Fruit fly (Drosophila melanogaster) whole organism, embryonic: Measurements from ENCODE around the gene CG4210.

Experiments used
- Ada2b ChIP-seq: fragments of 200-800 bp; sonication (Bioruptor generic); IDR thresholded peaks from 2 replicates; pipeline ENCODE4 v1.3.6; 2022; ENCODE audit warnings: missing biosample characterization, missing genetic modification characterization
- Antp ChIP-seq: fragments of 200-800 bp; sonication (Bioruptor generic); optimal IDR thresholded peaks from 3 replicates; lab custom pipeline; 2016; ENCODE audit warnings: missing biosample characterization, missing genetic modification characterization
- CG10543 ChIP-seq: fragments of 200-800 bp; sonication (Bioruptor generic); optimal IDR thresholded peaks from 3 replicates; lab custom pipeline; 2017; ENCODE audit warnings: missing biosample characterization, mild to moderate bottlenecking, missing genetic modification characterization, moderate library complexity
- CG11504 ChIP-seq: fragments of 200-800 bp; sonication (Bioruptor generic); optimal IDR thresholded peaks from 3 replicates; lab custom pipeline; 2019; ENCODE audit warnings: missing biosample characterization, mild to moderate bottlenecking, missing genetic modification characterization, moderate library complexity
- CG12071 ChIP-seq: fragments of 200-800 bp; sonication (Bioruptor generic); optimal IDR thresholded peaks from 3 replicates; lab custom pipeline; 2018; ENCODE audit warnings: missing biosample characterization, mild to moderate bottlenecking, missing genetic modification characterization
- CG12391 ChIP-seq: fragments of 200-800 bp; sonication (Bioruptor generic); optimal IDR thresholded peaks from 3 replicates; lab custom pipeline; 2018; ENCODE audit warnings: missing biosample characterization, mild to moderate bottlenecking, missing genetic modification characterization, moderate library complexity
- CG12659 ChIP-seq: fragments of 200-800 bp; sonication (Bioruptor generic); optimal IDR thresholded peaks from 3 replicates; lab custom pipeline; 2017; ENCODE audit warnings: mild to moderate bottlenecking, missing biosample characterization, missing genetic modification reagents, missing genetic modification characterization
- CG14441 ChIP-seq: fragments of 200-800 bp; sonication (Bioruptor generic); IDR thresholded peaks from 2 replicates; pipeline ENCODE4 v1.3.6; 2022; ENCODE audit warnings: missing biosample characterization, missing genetic modification characterization
- CG14860 ChIP-seq: fragments of 200-800 bp; sonication (Bioruptor generic); IDR thresholded peaks from 3 replicates; pipeline ENCODE4 v1.3.6; 2022; ENCODE audit warnings: missing biosample characterization, missing genetic modification characterization; ENCODE audit not compliant: partially characterized antibody
- CG15479 ChIP-seq: fragments of 200-800 bp; sonication (Bioruptor generic); optimal IDR thresholded peaks from 3 replicates; lab custom pipeline; 2019; ENCODE audit warnings: missing biosample characterization, mild to moderate bottlenecking, missing genetic modification characterization, moderate library complexity
- CG1647 ChIP-seq: fragments of 200-800 bp; sonication (Bioruptor generic); optimal IDR thresholded peaks from 3 replicates; lab custom pipeline; 2016; ENCODE audit warnings: missing biosample characterization, missing genetic modification characterization
- CG16815 ChIP-seq: fragments of 200-800 bp; sonication (Bioruptor generic); optimal IDR thresholded peaks from 3 replicates; lab custom pipeline; 2017; ENCODE audit warnings: missing biosample characterization, mild to moderate bottlenecking, missing genetic modification characterization
- CG17829 ChIP-seq: fragments of 200-800 bp; optimal IDR thresholded peaks from 2 replicates; lab custom pipeline; 2019; ENCODE audit warnings: missing biosample characterization, mild to moderate bottlenecking, missing genetic modification characterization, moderate library complexity
- CG18764 ChIP-seq: fragments of 200-800 bp; sonication (Bioruptor generic); optimal IDR thresholded peaks from 3 replicates; lab custom pipeline; 2016; ENCODE audit warnings: missing biosample characterization, missing genetic modification characterization
- CG30403 ChIP-seq: fragments of 200-800 bp; sonication (Bioruptor generic); optimal IDR thresholded peaks from 3 replicates; lab custom pipeline; 2016; ENCODE audit warnings: missing biosample characterization, missing genetic modification characterization
- CG33213 ChIP-seq: fragments of 200-800 bp; sonication (Bioruptor generic); optimal IDR thresholded peaks from 3 replicates; lab custom pipeline; 2016; ENCODE audit warnings: missing biosample characterization, missing genetic modification characterization
- CG34376 ChIP-seq: fragments of 200-800 bp; sonication (Bioruptor generic); optimal IDR thresholded peaks from 2 replicates; lab custom pipeline; 2018; ENCODE audit warnings: missing biosample characterization, mild to moderate bottlenecking, missing genetic modification characterization
- CG3995 ChIP-seq: fragments of 200-800 bp; sonication (Bioruptor generic); optimal IDR thresholded peaks from 3 replicates; lab custom pipeline; 2016; ENCODE audit warnings: missing biosample characterization, missing genetic modification characterization
- CG4404 ChIP-seq: fragments of 200-800 bp; sonication (Bioruptor generic); IDR thresholded peaks from 2 replicates; pipeline ENCODE4 v1.3.6; 2022; ENCODE audit warnings: missing biosample characterization, missing genetic modification characterization
- CG6765 ChIP-seq: fragments of 200-800 bp; sonication (Bioruptor generic); optimal IDR thresholded peaks from 3 replicates; lab custom pipeline; 2017; ENCODE audit warnings: missing biosample characterization, mild to moderate bottlenecking, missing genetic modification characterization
- CG7357 ChIP-seq: fragments of 200-800 bp; sonication (Bioruptor generic); IDR thresholded peaks from 3 replicates; pipeline ENCODE4 v1.3.6; 2022; ENCODE audit warnings: missing biosample characterization, missing genetic modification characterization
- Camta ChIP-seq: fragments of 200-800 bp; sonication (Bioruptor generic); optimal IDR thresholded peaks from 2 replicates; lab custom pipeline; 2016; ENCODE audit warnings: missing biosample characterization, missing genetic modification characterization
- D19A ChIP-seq: fragments of 200-800 bp; optimal IDR thresholded peaks from 3 replicates; lab custom pipeline; 2019; ENCODE audit warnings: missing biosample characterization, mild to moderate bottlenecking, missing genetic modification characterization, moderate library complexity
- Fer2 ChIP-seq: fragments of 200-800 bp; sonication (Bioruptor generic); optimal IDR thresholded peaks from 2 replicates; lab custom pipeline; 2018; ENCODE audit warnings: missing biosample characterization, mild to moderate bottlenecking, missing genetic modification characterization, moderate library complexity
- Lhr ChIP-seq: fragments of 200-800 bp; sonication (Bioruptor generic); optimal IDR thresholded peaks from 3 replicates; lab custom pipeline; 2017; ENCODE audit warnings: mild to moderate bottlenecking, missing biosample characterization, missing genetic modification reagents, missing genetic modification characterization
- MTF-1 ChIP-seq: fragments of 200-800 bp; sonication (Bioruptor generic); optimal IDR thresholded peaks from 2 replicates; lab custom pipeline; 2018; ENCODE audit warnings: missing biosample characterization, mild to moderate bottlenecking, missing genetic modification characterization, borderline replicate concordance
- Med ChIP-seq: fragments of 200-800 bp; sonication (Bioruptor generic); peaks from one replicate; lab custom pipeline; 2016; ENCODE audit warnings: missing biosample characterization, missing genetic modification characterization, mild to moderate bottlenecking, inconsistent platforms, moderate library complexity
- Meics ChIP-seq: fragments of 200-800 bp; sonication (Bioruptor generic); optimal IDR thresholded peaks from 2 replicates; lab custom pipeline; 2017; ENCODE audit warnings: missing biosample characterization, mild to moderate bottlenecking, missing genetic modification characterization
- Mes4 ChIP-seq: fragments of 200-800 bp; sonication (Bioruptor generic); optimal IDR thresholded peaks from 2 replicates; lab custom pipeline; 2016; ENCODE audit warnings: missing biosample characterization, missing genetic modification characterization
- NFAT ChIP-seq: fragments of 200-800 bp; sonication (Bioruptor generic); IDR thresholded peaks from 2 replicates; pipeline ENCODE4 v1.3.6; 2022; ENCODE audit warnings: missing biosample characterization, missing genetic modification characterization
- Optix ChIP-seq: fragments of 200-800 bp; sonication (Bioruptor generic); IDR thresholded peaks from 3 replicates; pipeline ENCODE4 v1.3.6; 2022; ENCODE audit warnings: missing biosample characterization, missing genetic modification characterization
- Poxn ChIP-seq: fragments of 200-800 bp; sonication (Bioruptor generic); IDR thresholded peaks from 2 replicates; pipeline ENCODE4 v1.3.6; 2022; ENCODE audit warnings: missing biosample characterization, missing genetic modification characterization
- Sry-δ ChIP-seq: fragments of 200-800 bp; sonication (Bioruptor generic); optimal IDR thresholded peaks from 2 replicates; lab custom pipeline; 2016; ENCODE audit warnings: missing biosample characterization, missing genetic modification characterization
- al ChIP-seq: fragments of 200-800 bp; sonication (Bioruptor generic); IDR thresholded peaks from 2 replicates; pipeline ENCODE4 v1.3.6; 2022; ENCODE audit warnings: missing biosample characterization, missing genetic modification characterization
- bigmax ChIP-seq: fragments of 200-800 bp; sonication (Bioruptor generic); optimal IDR thresholded peaks from 2 replicates; lab custom pipeline; 2018; ENCODE audit warnings: missing biosample characterization, mild to moderate bottlenecking, missing genetic modification characterization
- fd3F ChIP-seq: fragments of 200-800 bp; sonication (Bioruptor generic); optimal IDR thresholded peaks from 2 replicates; lab custom pipeline; 2018; ENCODE audit warnings: missing biosample characterization, mild to moderate bottlenecking, missing genetic modification characterization, moderate library complexity
- gfzf ChIP-seq: fragments of 200-800 bp; sonication (Bioruptor generic); optimal IDR thresholded peaks from 2 replicates; lab custom pipeline; 2016; ENCODE audit warnings: missing biosample characterization, mild to moderate bottlenecking, missing genetic modification characterization, moderate library complexity
- grau ChIP-seq: fragments of 200-800 bp; optimal IDR thresholded peaks from 3 replicates; lab custom pipeline; 2019; ENCODE audit warnings: missing biosample characterization, mild to moderate bottlenecking, missing genetic modification characterization, moderate library complexity
- grn ChIP-seq: fragments of 200-800 bp; sonication (Bioruptor generic); optimal IDR thresholded peaks from 3 replicates; lab custom pipeline; 2017; ENCODE audit warnings: missing biosample characterization, missing genetic modification characterization
- lab ChIP-seq: fragments of 200-800 bp; sonication (Bioruptor generic); optimal IDR thresholded peaks from 3 replicates; lab custom pipeline; 2017; ENCODE audit warnings: missing biosample characterization, missing genetic modification characterization, mild to moderate bottlenecking, moderate library complexity, missing genetic modification reagents
- lmd ChIP-seq: fragments of 200-800 bp; sonication (Bioruptor generic); IDR thresholded peaks from 2 replicates; pipeline ENCODE4 v1.3.6; 2022; ENCODE audit warnings: missing biosample characterization, missing genetic modification characterization
- mirr ChIP-seq: fragments of 200-800 bp; sonication (Bioruptor generic); optimal IDR thresholded peaks from 3 replicates; lab custom pipeline; 2018; ENCODE audit warnings: missing biosample characterization, mild to moderate bottlenecking, missing genetic modification characterization
- phol ChIP-seq: fragments of 200-800 bp; sonication (Bioruptor generic); optimal IDR thresholded peaks from 3 replicates; lab custom pipeline; 2018; ENCODE audit warnings: missing biosample characterization, mild to moderate bottlenecking, missing genetic modification characterization, moderate library complexity
- pita ChIP-seq: fragments of 200-800 bp; sonication (Bioruptor generic); optimal IDR thresholded peaks from 2 replicates; lab custom pipeline; 2017; ENCODE audit warnings: missing biosample characterization, mild to moderate bottlenecking, missing genetic modification characterization
- ro ChIP-seq: fragments of 200-800 bp; sonication (Bioruptor generic); IDR thresholded peaks from 2 replicates; pipeline ENCODE4 v1.3.6; 2022; ENCODE audit warnings: missing biosample characterization, missing genetic modification characterization
- scrt ChIP-seq: fragments of 200-800 bp; sonication (Bioruptor generic); optimal IDR thresholded peaks from 2 replicates; lab custom pipeline; 2018; ENCODE audit warnings: missing biosample characterization, mild to moderate bottlenecking, missing genetic modification characterization, moderate library complexity
- sisA ChIP-seq: fragments of 200-800 bp; sonication (Bioruptor generic); IDR thresholded peaks from 2 replicates; pipeline ENCODE4 v1.3.6; 2022; ENCODE audit warnings: missing biosample characterization, missing genetic modification characterization
- ssp ChIP-seq: fragments of 200-800 bp; sonication (Bioruptor generic); IDR thresholded peaks from 2 replicates; pipeline ENCODE4 v1.3.6; 2022; ENCODE audit warnings: missing biosample characterization, missing genetic modification characterization
- zfh1 ChIP-seq: fragments of 200-800 bp; sonication (Bioruptor generic); IDR thresholded peaks from 3 replicates; pipeline ENCODE4 v1.3.6; 2022; ENCODE audit warnings: missing biosample characterization, missing genetic modification characterization

The CG4210 gene

dm6 chr3R:15208712-15209499 lies 4.9 kb upstream of the CG4210 start, which contains the start of the genes Spn88Eb and Mau2 (continued):
- TF ChIP-seq Meics (GFP tag; lab: Kevin White, UChicago) (peak; percentile 64), grn (GFP tag; lab: Kevin White, UChicago) (no peak), zfh1 (GFP tag; lab: Robert Waterston, UW) (peak; percentile 76), Poxn (GFP tag; lab: Robert Waterston, UW) (no peak), CG7357 (GFP tag; lab: Robert Waterston, UW) (no peak), Ada2b (0 out of 2 replicates have a peak, but pooled peaks have one; percentile 24), bigmax (GFP tag; lab: Kevin White, UChicago) (no peak), fd3F (GFP tag; lab: Kevin White, UChicago) (peak; percentile 34), ssp (GFP tag; lab: Robert Waterston, UW) (peak; percentile 82), CG30403 (GFP tag; lab: Kevin White, UChicago) (peak; percentile 81), lmd (peak; percentile 83), CG10543 (GFP tag; lab: Kevin White, UChicago) (peak; percentile 64), CG4404 (GFP tag; lab: Robert Waterston, UW) (peak; percentile 59), D19A (tag; lab: Kevin White, UChicago) (no peak), CG6765 (no peak), MTF-1 (GFP tag; lab: Kevin White, UChicago) (peak; percentile 4), CG17829 (tag; lab: Kevin White, UChicago) (peak; percentile 77), al (peak; percentile 70), Med (GFP tag; lab: Kevin White, UChicago) (peak; percentile 94), CG34376 (GFP tag; lab: Kevin White, UChicago) (peak; percentile 70), NFAT (GFP tag; lab: Robert Waterston, UW) (peak; percentile 90), CG3995 (GFP tag; lab: Kevin White, UChicago) (peak; percentile 100), Mes4 (GFP tag; lab: Kevin White, UChicago) (peak; percentile 14), CG33213 (GFP tag; lab: Kevin White, UChicago) (no peak), CG15479 (GFP tag; lab: Kevin White, UChicago) (no peak), CG18764 (GFP tag; lab: Kevin White, UChicago) (peak; percentile 48), CG12659 (GFP tag; lab: Kevin White, UChicago) (peak; percentile 75), lab (GFP tag; lab: Kevin White, UChicago) (no peak), grau (tag; lab: Kevin White, UChicago) (peak; percentile 66), CG12391 (peak; percentile 75), CG14441 (peak; percentile 70), Antp (GFP tag; lab: Kevin White, UChicago) (peak; percentile 75), CG11504 (tag; lab: Kevin White, UChicago) (no peak), ro (GFP tag; lab: Robert Waterston, UW) (no peak; the same call in 1 of the 2 replicates), Optix (0 out of 3 replicates have a peak, but pooled peaks have one; percentile 32), Camta (GFP tag; lab: Kevin White, UChicago) (peak; percentile 36), mirr (peak; percentile 51), sisA (GFP tag; lab: Robert Waterston, UW) (peak; percentile 62), CG16815 (GFP tag; lab: Kevin White, UChicago) (peak; percentile 42), Fer2 (tag; lab: Kevin White, UChicago) (peak; percentile 52), gfzf (GFP tag; lab: Kevin White, UChicago) (peak; percentile 28), CG14860 (GFP tag; lab: Robert Waterston, UW) (peak; percentile 46; the same call in 2 of the 3 replicates), phol (peak; percentile 64), Sry-δ (GFP tag; lab: Kevin White, UChicago) (peak; percentile 90), pita (GFP tag; lab: Kevin White, UChicago) (no peak), CG12071 (GFP tag; lab: Kevin White, UChicago) (no peak), scrt (GFP tag; lab: Kevin White, UChicago) (no peak), Lhr (GFP tag; lab: Kevin White, UChicago) (peak; percentile 34), CG1647 (peak; percentile 66)
